Worm (Caenorhabditis elegans): ENCODE results near the gene dpf-4.

ce11 chrIII:5859008-5859407 lies at the start of gene dpf-4:
- TF ChIP-seq ceh-13 (GFP tag; optimal IDR thresholded peaks at IDR 0.05), result no peak
- no peak for TF ChIP-seq ceh-36 (tag; optimal IDR thresholded peaks at IDR 0.05)
- TF ChIP-seq flt-1 (GFP tag; IDR thresholded peaks at IDR 0.05), result no peak
- TF ChIP-seq tbx-37 (GFP tag; conservative IDR thresholded peaks at IDR 0.05), result no peak
- TF ChIP-seq ama-1 (optimal IDR thresholded peaks at IDR 0.05), result no peak
- TF ChIP-seq ets-7 (tag; optimal IDR thresholded peaks at IDR 0.05), result no peak
- no peak for TF ChIP-seq scrt-1 (GFP tag; IDR thresholded peaks at IDR 0.05)
- no peak for TF ChIP-seq aly-1 (tag; optimal IDR thresholded peaks at IDR 0.05)
- no peak for TF ChIP-seq hmg-4 (GFP tag; optimal IDR thresholded peaks at IDR 0.05)
- TF ChIP-seq sea-1 (GFP tag; conservative IDR thresholded peaks at IDR 0.05), result no peak
- no peak for TF ChIP-seq tra-4 (tag; optimal IDR thresholded peaks at IDR 0.05)
- TF ChIP-seq hmbx-1 (tag; optimal IDR thresholded peaks at IDR 0.05), result no peak

Data from whole organism, early embryonic.